Fruit fly (Drosophila melanogaster) whole organism: Measurements from ENCODE around the gene CG8509.

Experiments used
- CG8478 ChIP-seq: fragments of >200 bp; optimal IDR thresholded peaks from 2 replicates; lab custom pipeline; 2018; ENCODE audit warnings: inconsistent platforms
- Dll ChIP-seq: fragments of >200 bp; optimal IDR thresholded peaks from 2 replicates; lab custom pipeline; 2017
- EcR ChIP-seq, 2 experiments: fragments of >200 bp; optimal IDR thresholded peaks; 2 replicates each; lab custom pipeline; 2017; ENCODE audit warnings: missing biosample characterization in 2 of 2, missing genetic modification characterization in 2 of 2, missing genetic modification reagents in 2 of 2
- pan ChIP-seq: fragments of >200 bp; optimal IDR thresholded peaks from 2 replicates; lab custom pipeline; 2017
- psq ChIP-seq: fragments of >200 bp; optimal IDR thresholded peaks from 2 replicates; lab custom pipeline; 2017
- usp ChIP-seq: fragments of >200 bp; optimal IDR thresholded peaks from 2 replicates; lab custom pipeline; 2017; ENCODE audit warnings: missing biosample characterization, missing genetic modification characterization, mixed read lengths

Gene CG8509

dm6 chrX:15811666-15812614 lies 2.6 kb downstream of the CG8509 start:
- TF ChIP-seq psq (lab: Kevin White, UChicago): no peak
- TF ChIP-seq EcR (GFP tag; optimal IDR thresholded peaks at IDR 0.05; lab: Kevin White, UChicago): no peak
- peak; percentile 42 for TF ChIP-seq CG8478 (lab: Kevin White, UChicago)
- TF ChIP-seq Dll (lab: Kevin White, UChicago): no peak
- no peak for TF ChIP-seq pan (lab: Kevin White, UChicago)
- TF ChIP-seq usp (GFP tag; lab: Kevin White, UChicago): no peak

- no peak for TF ChIP-seq pan (lab: Kevin White, UChicago)
- TF ChIP-seq psq (lab: Kevin White, UChicago): no peak
- TF ChIP-seq EcR (GFP tag; optimal IDR thresholded peaks at IDR 0.05; lab: Kevin White, UChicago): no peak
- no peak for TF ChIP-seq Dll (lab: Kevin White, UChicago)
These were observed 3.2 kb downstream of the CG8509 start for dm6 chrX:15812615-15812995.

dm6 chrX:15813224-15813623 lies 3.9 kb downstream of the CG8509 start:
- TF ChIP-seq CG8478 (lab: Kevin White, UChicago): no peak
- TF ChIP-seq psq (lab: Kevin White, UChicago): no peak

dm6 chrX:15814485-15814884 lies 5.1 kb downstream of the CG8509 start:
- no peak for TF ChIP-seq CG8478 (lab: Kevin White, UChicago)
- no peak for TF ChIP-seq usp (GFP tag; lab: Kevin White, UChicago)
- TF ChIP-seq Dll (lab: Kevin White, UChicago): no peak
- no peak for TF ChIP-seq psq (lab: Kevin White, UChicago)
- no peak for TF ChIP-seq EcR (GFP tag; optimal IDR thresholded peaks at IDR 0.05; lab: Kevin White, UChicago)
- no peak for TF ChIP-seq pan (lab: Kevin White, UChicago)

- TF ChIP-seq EcR (GFP tag; optimal IDR thresholded peaks at IDR 0.05; lab: Kevin White, UChicago) (no peak), CG8478 (lab: Kevin White, UChicago) (no peak), psq (lab: Kevin White, UChicago) (no peak), usp (GFP tag; lab: Kevin White, UChicago) (no peak), pan (lab: Kevin White, UChicago) (no peak), Dll (lab: Kevin White, UChicago) (no peak)
These were observed 6.8 kb downstream of the CG8509 start for dm6 chrX:15816127-15816526.

dm6 chrX:15816905-15817304 lies 7.5 kb downstream of the CG8509 start:
- TF ChIP-seq Dll (lab: Kevin White, UChicago) (no peak), psq (lab: Kevin White, UChicago) (no peak), usp (GFP tag; lab: Kevin White, UChicago) (no peak)

dm6 chrX:15817823-15818222 lies 8.5 kb downstream of the CG8509 start:
- TF ChIP-seq psq (lab: Kevin White, UChicago): no peak

- TF ChIP-seq usp (GFP tag; lab: Kevin White, UChicago) (no peak), pan (lab: Kevin White, UChicago) (peak; percentile 67)
These were observed 9.3 kb downstream of the CG8509 start for dm6 chrX:15818608-15819184.

dm6 chrX:15822363-15822762 lies 13.0 kb downstream of the CG8509 start:
- TF ChIP-seq psq (lab: Kevin White, UChicago) (no peak), EcR (GFP tag; optimal IDR thresholded peaks at IDR 0.05; lab: Kevin White, UChicago) (no peak), Dll (lab: Kevin White, UChicago) (no peak), usp (GFP tag; lab: Kevin White, UChicago) (no peak), pan (lab: Kevin White, UChicago) (no peak), CG8478 (lab: Kevin White, UChicago) (no peak)

dm6 chrX:15833957-15834356 lies 24.6 kb downstream of the CG8509 start:
- TF ChIP-seq CG8478 (lab: Kevin White, UChicago) (no peak), Dll (lab: Kevin White, UChicago) (no peak), EcR (GFP tag; optimal IDR thresholded peaks at IDR 0.05; lab: Kevin White, UChicago) (no peak), usp (GFP tag; lab: Kevin White, UChicago) (no peak), psq (lab: Kevin White, UChicago) (no peak), pan (lab: Kevin White, UChicago) (no peak)

- no peak for TF ChIP-seq EcR (GFP tag; optimal IDR thresholded peaks at IDR 0.05; lab: Kevin White, UChicago)
- no peak for TF ChIP-seq Dll (lab: Kevin White, UChicago)
- no peak for TF ChIP-seq usp (GFP tag; lab: Kevin White, UChicago)
- no peak for TF ChIP-seq pan (lab: Kevin White, UChicago)
- no peak for TF ChIP-seq psq (lab: Kevin White, UChicago)
- TF ChIP-seq CG8478 (lab: Kevin White, UChicago): no peak
These were observed 25.4 kb downstream of the CG8509 start for dm6 chrX:15834594-15835236.

dm6 chrX:15835393-15835792 lies 26.0 kb downstream of the CG8509 start, which contains the start of gene Chc:
Gene Chc, minus strand, starts transcription at chrX:15835490.
- TF ChIP-seq pan (lab: Kevin White, UChicago) (no peak), CG8478 (lab: Kevin White, UChicago) (no peak), EcR (GFP tag; optimal IDR thresholded peaks at IDR 0.05; lab: Kevin White, UChicago) (no peak), Dll (lab: Kevin White, UChicago) (no peak), usp (GFP tag; lab: Kevin White, UChicago) (no peak), psq (lab: Kevin White, UChicago) (no peak)
